Worm (Caenorhabditis elegans) whole organism, late embryonic: ENCODE measurements around the gene unc-43.

Experiments
- C08G9.2 ChIP-seq: sonication (generic microtip); optimal IDR thresholded peaks from 2 replicates; lab custom pipeline; 2016; ENCODE audit warnings: mild to moderate bottlenecking, missing genetic modification characterization, moderate library complexity, missing compliant biosample characterization
- C38D4.7 ChIP-seq: fragments of 200-800 bp; sonication (Bioruptor generic); optimal IDR thresholded peaks from 2 replicates; lab custom pipeline; 2018; ENCODE audit warnings: mild to moderate bottlenecking, missing genetic modification characterization, moderate library complexity, missing compliant biosample characterization
- F13H6.1 ChIP-seq: sonication (generic microtip); optimal IDR thresholded peaks from 2 replicates; lab custom pipeline; 2016; ENCODE audit warnings: missing genetic modification characterization, missing compliant biosample characterization
- K02D7.2 ChIP-seq: sonication (generic microtip); optimal IDR thresholded peaks from 2 replicates; lab custom pipeline; 2017; ENCODE audit warnings: mild to moderate bottlenecking, missing genetic modification characterization, missing compliant biosample characterization
- ahr-1 ChIP-seq: sonication (generic microtip); optimal IDR thresholded peaks from 2 replicates; lab custom pipeline; 2016; ENCODE audit warnings: missing genetic modification characterization, missing compliant biosample characterization
- ama-1 ChIP-seq: fragments of 150-350 bp; optimal IDR thresholded peaks from 2 replicates; lab custom pipeline; 2014
- ceh-14 ChIP-seq: sonication (generic microtip); optimal IDR thresholded peaks from 2 replicates; lab custom pipeline; 2016; ENCODE audit warnings: missing genotype, missing genetic modification characterization, missing compliant biosample characterization
- ceh-18 ChIP-seq: sonication (generic microtip); optimal IDR thresholded peaks from 2 replicates; lab custom pipeline; 2016; ENCODE audit warnings: missing genetic modification characterization, missing compliant biosample characterization
- ceh-19 ChIP-seq: fragments of 200-800 bp; sonication (Bioruptor generic); optimal IDR thresholded peaks from 2 replicates; lab custom pipeline; 2018; ENCODE audit warnings: mild to moderate bottlenecking, missing genetic modification characterization, missing compliant biosample characterization
- ceh-30 ChIP-seq: fragments of 150-350 bp; optimal IDR thresholded peaks from 2 replicates; lab custom pipeline; 2014; ENCODE audit warnings: missing biosample characterization, missing genetic modification characterization
- ceh-31 ChIP-seq: sonication (generic microtip); optimal IDR thresholded peaks from 2 replicates; lab custom pipeline; 2016; ENCODE audit warnings: missing genetic modification characterization, missing compliant biosample characterization
- ceh-6 ChIP-seq: fragments of 200-800 bp; sonication (Bioruptor generic); optimal IDR thresholded peaks from 2 replicates; lab custom pipeline; 2018; ENCODE audit warnings: mild to moderate bottlenecking, missing genetic modification characterization, missing compliant biosample characterization
- ceh-9 ChIP-seq: sonication (generic microtip); optimal IDR thresholded peaks from 2 replicates; lab custom pipeline; 2016; ENCODE audit warnings: mild to moderate bottlenecking, missing genetic modification characterization, inconsistent platforms, missing compliant biosample characterization
- che-1 ChIP-seq: sonication (generic microtip); optimal IDR thresholded peaks from 2 replicates; lab custom pipeline; 2016; ENCODE audit warnings: mild to moderate bottlenecking, missing genetic modification characterization, missing compliant biosample characterization
- dmd-4 ChIP-seq: sonication (generic microtip); optimal IDR thresholded peaks from 2 replicates; lab custom pipeline; 2016; ENCODE audit warnings: borderline replicate concordance, missing genetic modification characterization, missing compliant biosample characterization
- dve-1 ChIP-seq: sonication (generic microtip); optimal IDR thresholded peaks from 2 replicates; lab custom pipeline; 2017; ENCODE audit warnings: antibody characterized with exemption, mild to moderate bottlenecking, missing genetic modification characterization, missing compliant biosample characterization
- elt-2 ChIP-seq: sonication (generic microtip); optimal IDR thresholded peaks from 2 replicates; lab custom pipeline; 2016; ENCODE audit warnings: missing genetic modification reagents, missing genetic modification characterization, missing compliant biosample characterization
- elt-4 ChIP-seq: sonication (generic microtip); optimal IDR thresholded peaks from 2 replicates; lab custom pipeline; 2016; ENCODE audit warnings: missing genetic modification characterization, missing compliant biosample characterization
- fkh-10 ChIP-seq: fragments of 150-350 bp; optimal IDR thresholded peaks from 2 replicates; lab custom pipeline; 2014; ENCODE audit warnings: missing biosample characterization, missing genetic modification reagents, missing genetic modification characterization
- gmeb-2 ChIP-seq: sonication (generic microtip); optimal IDR thresholded peaks from 2 replicates; lab custom pipeline; 2016; ENCODE audit warnings: missing genetic modification characterization, inconsistent platforms, missing compliant biosample characterization
- hlh-15 ChIP-seq: sonication (generic microtip); optimal IDR thresholded peaks from 2 replicates; lab custom pipeline; 2016; ENCODE audit warnings: missing genetic modification characterization, missing compliant biosample characterization
- hlh-6 ChIP-seq: sonication (generic microtip); optimal IDR thresholded peaks from 2 replicates; lab custom pipeline; 2016; ENCODE audit warnings: missing genotype, missing genetic modification characterization, missing compliant biosample characterization
- madf-2 ChIP-seq: sonication (generic microtip); optimal IDR thresholded peaks from 2 replicates; lab custom pipeline; 2017; ENCODE audit warnings: missing genetic modification characterization, missing compliant biosample characterization
- nfya-1 ChIP-seq: sonication (generic microtip); optimal IDR thresholded peaks from 2 replicates; lab custom pipeline; 2017; ENCODE audit warnings: missing genetic modification characterization, mild to moderate bottlenecking, missing compliant biosample characterization, antibody characterized with exemption, moderate library complexity
- nhr-232 ChIP-seq: sonication (generic microtip); optimal IDR thresholded peaks from 2 replicates; lab custom pipeline; 2016; ENCODE audit warnings: missing genetic modification characterization, missing compliant biosample characterization
- npax-4 ChIP-seq: sonication (generic microtip); optimal IDR thresholded peaks from 2 replicates; lab custom pipeline; 2016; ENCODE audit warnings: missing genetic modification characterization, missing compliant biosample characterization
- odd-2 ChIP-seq: sonication (generic microtip); optimal IDR thresholded peaks from 2 replicates; lab custom pipeline; 2017; ENCODE audit warnings: antibody characterized with exemption, mild to moderate bottlenecking, missing genetic modification characterization, missing compliant biosample characterization
- pag-3 ChIP-seq: sonication (generic microtip); optimal IDR thresholded peaks from 2 replicates; lab custom pipeline; 2016; ENCODE audit warnings: missing compliant biosample characterization, missing genetic modification characterization, borderline replicate concordance
- pha-2 ChIP-seq: sonication (generic microtip); optimal IDR thresholded peaks from 2 replicates; lab custom pipeline; 2017; ENCODE audit warnings: mild to moderate bottlenecking, missing genetic modification characterization, missing compliant biosample characterization
- pros-1 ChIP-seq: fragments of 150-350 bp; optimal IDR thresholded peaks from 2 replicates; lab custom pipeline; 2014; ENCODE audit warnings: missing biosample characterization, missing genetic modification reagents, missing genetic modification characterization
- ref-2 ChIP-seq: sonication (generic microtip); optimal IDR thresholded peaks from 2 replicates; lab custom pipeline; 2016; ENCODE audit warnings: missing genetic modification characterization, missing compliant biosample characterization
- sox-2 ChIP-seq: fragments of 200-800 bp; sonication (Bioruptor generic); IDR thresholded peaks from 2 replicates; pipeline ENCODE4 v1.3.6; 2022; ENCODE audit warnings: missing genetic modification reagents, missing genetic modification characterization, missing compliant biosample characterization
- sox-4 ChIP-seq: sonication (generic microtip); optimal IDR thresholded peaks from 2 replicates; lab custom pipeline; 2017; ENCODE audit warnings: mild to moderate bottlenecking, missing genetic modification characterization, inconsistent platforms, missing compliant biosample characterization
- ttx-3 ChIP-seq: sonication (generic microtip); optimal IDR thresholded peaks from 2 replicates; lab custom pipeline; 2016; ENCODE audit warnings: missing genetic modification reagents, missing genetic modification characterization, missing compliant biosample characterization
- unc-42 ChIP-seq: sonication (generic microtip); optimal IDR thresholded peaks from 2 replicates; lab custom pipeline; 2016; ENCODE audit warnings: missing genotype, missing genetic modification characterization, missing compliant biosample characterization
- ztf-16 ChIP-seq: sonication (generic microtip); optimal IDR thresholded peaks from 2 replicates; lab custom pipeline; 2017; ENCODE audit warnings: missing genetic modification characterization, missing compliant biosample characterization

The unc-43 gene

ce11 chrIV:10349871-10350640, at the start of gene unc-43, which contains the start of gene Y43C5B.3:
unc-43 (minus strand) TSS chrIV:10350217.
Y43C5B.3 (plus strand) TSS chrIV:10350590.
- TF ChIP-seq ceh-19 (GFP tag; lab: Kevin White, UChicago) (no peak), pha-2 (tag; lab: Kevin White, UChicago) (no peak), fkh-10 (GFP tag; lab: Kevin White, UChicago) (no peak), npax-4 (tag; lab: Kevin White, UChicago) (no peak), pros-1 (tag; lab: Kevin White, UChicago) (no peak), hlh-6 (tag; lab: Kevin White, UChicago) (no peak), F13H6.1 (no peak), sox-4 (tag; lab: Kevin White, UChicago) (no peak), dve-1 (tag; lab: Kevin White, UChicago) (no peak), ceh-18 (no peak), ceh-30 (tag; lab: Kevin White, UChicago) (no peak), sox-2 (no peak), gmeb-2 (tag; lab: Kevin White, UChicago) (no peak), ceh-14 (tag; lab: Kevin White, UChicago) (no peak)

DNA sequence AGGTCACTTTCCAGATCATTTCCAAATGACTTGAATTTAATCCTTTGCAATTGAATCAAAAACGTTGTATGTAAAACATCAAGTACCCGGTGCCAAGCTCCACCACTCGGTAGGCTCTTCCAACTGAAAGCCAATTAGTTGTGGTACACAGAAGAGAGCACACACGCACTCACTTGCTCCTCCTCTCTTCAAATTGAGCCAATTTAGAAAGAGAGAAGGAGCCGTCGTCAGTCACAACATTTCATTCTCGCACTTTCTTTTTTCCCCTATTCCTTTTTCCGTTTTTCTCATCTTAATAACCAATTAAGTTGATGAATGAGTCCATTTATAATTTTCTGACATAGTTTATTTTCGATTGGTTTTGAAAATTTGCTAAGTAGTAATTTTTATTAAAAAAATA, 48.2 kb upstream of the unc-43 start:
- TF ChIP-seq unc-42 (tag; lab: Kevin White, UChicago), result peak; percentile 69
- peak; percentile 0 for TF ChIP-seq nfya-1 (tag; lab: Kevin White, UChicago)
- TF ChIP-seq pag-3, result no peak
- TF ChIP-seq ztf-16 (tag; lab: Kevin White, UChicago), result no peak
- no peak for TF ChIP-seq F13H6.1
- no peak for TF ChIP-seq hlh-15 (tag; lab: Kevin White, UChicago)
- TF ChIP-seq nhr-232 (tag; lab: Kevin White, UChicago), result no peak
- TF ChIP-seq ceh-19 (GFP tag; lab: Kevin White, UChicago), result no peak
- no peak for TF ChIP-seq ceh-6 (GFP tag; lab: Kevin White, UChicago)
- no peak for TF ChIP-seq ceh-14 (tag; lab: Kevin White, UChicago)
- TF ChIP-seq K02D7.2 (tag; lab: Kevin White, UChicago), result no peak
- TF ChIP-seq sox-4 (tag; lab: Kevin White, UChicago), result no peak
- no peak for TF ChIP-seq madf-2 (tag; lab: Kevin White, UChicago)
- peak; percentile 14 for TF ChIP-seq ceh-31 (tag; lab: Kevin White, UChicago)
- TF ChIP-seq elt-2, result no peak
- TF ChIP-seq ahr-1, result no peak
- TF ChIP-seq ttx-3, result no peak
- TF ChIP-seq ceh-30 (tag; lab: Kevin White, UChicago), result no peak
- no peak for TF ChIP-seq npax-4 (tag; lab: Kevin White, UChicago)
- TF ChIP-seq ama-1 (lab: Kevin White, UChicago), result no peak
- TF ChIP-seq dmd-4 (tag; lab: Kevin White, UChicago), result no peak
- TF ChIP-seq ceh-9, result no peak

ce11 chrIV:10396827-10397226, 46.8 kb upstream of the unc-43 start:
- no peak for TF ChIP-seq C38D4.7 (GFP tag; lab: Kevin White, UChicago)
- no peak for TF ChIP-seq C08G9.2 (tag; lab: Kevin White, UChicago)
- TF ChIP-seq unc-42 (tag; lab: Kevin White, UChicago), result peak; percentile 80
- TF ChIP-seq ref-2 (tag; lab: Kevin White, UChicago), result no peak
- no peak for TF ChIP-seq elt-4 (tag; lab: Kevin White, UChicago)
- TF ChIP-seq pag-3, result no peak

- TF ChIP-seq ahr-1 (no peak), ama-1 (lab: Kevin White, UChicago) (no peak), odd-2 (tag; lab: Kevin White, UChicago) (no peak), che-1 (tag; lab: Kevin White, UChicago) (no peak)
- TF ChIP-seq, all 69 proteins: peak for 0
Measured at ce11 chrIV:10394858-10395257, 44.8 kb upstream of the unc-43 start, which contains the start of gene R10H10.4. R10H10.4 (minus strand) TSS chrIV:10394958.
